Worm (Caenorhabditis elegans): Measurements from ENCODE around the gene angl-1.

The angl-1 gene

DNA sequence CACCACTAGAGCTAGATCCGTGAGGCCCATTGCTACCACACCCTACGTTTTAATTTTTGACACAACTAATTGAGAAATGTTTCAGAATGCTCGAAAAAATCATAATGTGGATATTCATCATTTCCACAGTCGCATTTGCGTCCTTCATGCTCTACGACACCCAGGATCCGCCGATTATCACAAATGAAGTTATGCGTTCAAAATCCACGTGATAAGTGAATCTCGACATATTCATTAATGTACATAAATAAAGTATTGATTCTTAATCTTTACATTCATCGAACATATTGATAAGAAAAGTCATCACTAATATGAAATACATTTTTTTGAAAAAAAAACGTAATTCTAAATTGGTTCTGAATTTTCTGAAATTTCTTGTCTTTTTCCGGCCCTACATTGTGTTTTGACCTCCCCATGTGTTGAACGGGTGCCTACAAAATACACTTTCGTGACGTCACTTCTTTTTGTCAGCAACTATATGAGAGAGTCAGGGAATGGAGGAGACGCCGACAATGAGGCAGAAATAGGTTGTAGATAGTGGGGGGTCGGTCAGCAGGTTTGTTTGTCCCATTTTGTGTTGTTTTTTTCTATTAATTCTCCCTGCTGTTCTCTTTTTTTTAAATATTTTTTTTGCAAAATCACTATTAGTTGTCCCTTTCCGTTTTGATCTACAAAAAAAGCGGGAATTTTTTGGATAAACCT, 37.7 kb upstream of the angl-1 start, which contains the start of gene F53E10.1 (continued):
- TF ChIP-seq mef-2 (tag; optimal IDR thresholded peaks at IDR 0.05) (no peak), sox-4 (tag; optimal IDR thresholded peaks at IDR 0.05) (no peak), dpl-1 (GFP tag; optimal IDR thresholded peaks at IDR 0.05) (peak; percentile 36 to 52 (median 51)), pqm-1 (tag; optimal IDR thresholded peaks at IDR 0.05) (no peak), nhr-11 (tag; optimal IDR thresholded peaks at IDR 0.05) (no peak), unc-86 (tag; optimal IDR thresholded peaks at IDR 0.05) (no peak), xbp-1 (tag; optimal IDR thresholded peaks at IDR 0.05) (no peak), alr-1 (tag; optimal IDR thresholded peaks at IDR 0.05; ENCODE audit: borderline replicate concordance) (no peak), pag-3 (tag; optimal IDR thresholded peaks at IDR 0.05; ENCODE audit: borderline replicate concordance, insufficient read depth) (no peak), aly-2 (tag; optimal IDR thresholded peaks at IDR 0.05) (no peak), tbx-2 (tag; optimal IDR thresholded peaks at IDR 0.05) (peak; percentile 56), nhr-12 (tag; optimal IDR thresholded peaks at IDR 0.05) (no peak), elt-2 (tag; optimal IDR thresholded peaks at IDR 0.05) (peak; percentile 26), egl-27 (tag; optimal IDR thresholded peaks at IDR 0.05) (no peak), rnt-1 (tag; optimal IDR thresholded peaks at IDR 0.05) (peak; percentile 58), ceh-8 (GFP tag; optimal IDR thresholded peaks at IDR 0.05) (no peak), mep-1 (tag; optimal IDR thresholded peaks at IDR 0.05) (peak; percentile 52), ets-5 (GFP tag; IDR thresholded peaks at IDR 0.05) (no peak), nhr-84 (tag; optimal IDR thresholded peaks at IDR 0.05) (no peak), zip-4 (GFP tag; optimal IDR thresholded peaks at IDR 0.05) (no peak), lir-3 (tag; optimal IDR thresholded peaks at IDR 0.05; ENCODE audit: poor library complexity) (no peak), jun-1 (tag; optimal IDR thresholded peaks at IDR 0.05) (no peak), ceh-63 (GFP tag; optimal IDR thresholded peaks at IDR 0.05) (no peak), nhr-90 (tag; optimal IDR thresholded peaks at IDR 0.05; ENCODE audit: poor library complexity) (peak; percentile 60), ceh-82 (tag; optimal IDR thresholded peaks at IDR 0.05) (no peak), Y116A8C.19 (tag; optimal IDR thresholded peaks at IDR 0.05; ENCODE audit: borderline replicate concordance) (no peak), isw-1 (GFP tag; IDR thresholded peaks at IDR 0.05) (no peak), nhr-19 (GFP tag; conservative IDR thresholded peaks at IDR 0.05) (peak; percentile 47; the same call in 1 of the 2 replicates), nhr-85 (tag) (peak; percentile 94), lsy-2 (tag; optimal IDR thresholded peaks at IDR 0.05) (peak; percentile 5 to 29), unc-130 (tag; optimal IDR thresholded peaks at IDR 0.05) (peak; percentile 20), unc-30 (tag; optimal IDR thresholded peaks at IDR 0.05) (no peak), ceh-88 (GFP tag; IDR thresholded peaks at IDR 0.05) (no peak), tlp-1 (tag; optimal IDR thresholded peaks at IDR 0.05) (no peak), nhr-237 (tag; optimal IDR thresholded peaks at IDR 0.05) (no peak), hlh-17 (GFP tag; optimal IDR thresholded peaks at IDR 0.05; ENCODE audit: borderline replicate concordance) (no peak), hlh-4 (tag; optimal IDR thresholded peaks at IDR 0.05) (no peak), unc-62 (GFP tag; optimal IDR thresholded peaks at IDR 0.05) (no peak), C16A3.4 (tag; optimal IDR thresholded peaks at IDR 0.05) (no peak), pax-3 (tag; optimal IDR thresholded peaks at IDR 0.05) (no peak), aha-1 (tag; optimal IDR thresholded peaks at IDR 0.05) (no peak), nhr-76 (tag; optimal IDR thresholded peaks at IDR 0.05) (no peak)

DNA sequence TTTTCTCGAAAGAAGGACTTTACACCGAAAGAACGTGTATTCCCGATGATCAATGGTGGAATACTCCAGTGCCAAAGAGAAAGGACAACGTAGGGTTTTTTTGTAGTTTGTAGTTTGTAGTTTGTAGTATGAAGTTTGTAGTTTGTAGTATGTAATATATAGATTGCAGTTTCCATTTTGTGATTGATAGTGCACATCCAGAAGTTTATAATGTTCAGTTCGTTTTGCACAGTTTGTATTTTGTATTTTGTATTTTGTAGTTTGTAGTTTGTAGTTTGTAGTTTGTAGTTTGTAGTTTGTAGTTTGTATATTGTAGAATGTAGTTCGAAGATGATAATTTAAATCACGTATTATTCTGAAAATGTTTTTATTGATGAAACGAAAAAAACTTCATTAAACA, 35.4 kb upstream of the angl-1 start:
- TF ChIP-seq nhr-76 (tag; optimal IDR thresholded peaks at IDR 0.05) (no peak), mef-2 (tag; optimal IDR thresholded peaks at IDR 0.05) (no peak), unc-86 (tag; optimal IDR thresholded peaks at IDR 0.05) (no peak), isw-1 (GFP tag; IDR thresholded peaks at IDR 0.05) (no peak), fkh-10 (GFP tag; optimal IDR thresholded peaks at IDR 0.05) (no peak), mdl-1 (tag; optimal IDR thresholded peaks at IDR 0.05) (no peak), F16B12.6 (tag; optimal IDR thresholded peaks at IDR 0.05) (no peak), ces-1 (GFP tag; optimal IDR thresholded peaks at IDR 0.05) (no peak), vab-15 (tag; optimal IDR thresholded peaks at IDR 0.05) (no peak), unc-130 (tag; optimal IDR thresholded peaks at IDR 0.05) (no peak), xbp-1 (tag; optimal IDR thresholded peaks at IDR 0.05) (no peak)
